Worm (Caenorhabditis elegans) whole organism, mixed stage, embryonic: ENCODE measurements around the gene ZK550.6.

ENCODE experiments used
- blmp-1 ChIP-seq: fragments of 150-350 bp; optimal IDR thresholded peaks from 2 replicates; lab custom pipeline; 2014; ENCODE audit warnings: missing biosample characterization, missing genetic modification characterization
- lin-13 ChIP-seq: fragments of 150-350 bp; optimal IDR thresholded peaks from 2 replicates; lab custom pipeline; 2014; ENCODE audit warnings: missing biosample characterization, missing genetic modification characterization
- nhr-28 ChIP-seq: fragments of 150-350 bp; optimal IDR thresholded peaks from 2 replicates; lab custom pipeline; 2014; ENCODE audit warnings: missing biosample characterization, missing genetic modification characterization
- pha-4 ChIP-seq: fragments of 150-350 bp; optimal IDR thresholded peaks from 2 replicates; lab custom pipeline; 2018; ENCODE audit warnings: missing biosample characterization, missing genetic modification reagents, missing genetic modification characterization
- snpc-4 ChIP-seq: fragments of 150-350 bp; optimal IDR thresholded peaks from 2 replicates; lab custom pipeline; 2014; ENCODE audit warnings: missing biosample characterization, missing genetic modification characterization
- unc-120 ChIP-seq: sonication (generic microtip); optimal IDR thresholded peaks from 2 replicates; lab custom pipeline; 2017; ENCODE audit warnings: missing genetic modification characterization, missing compliant biosample characterization; ENCODE audit not compliant: poor library complexity, severe bottlenecking
- unc-39 ChIP-seq: fragments of 150-350 bp; optimal IDR thresholded peaks from 2 replicates; lab custom pipeline; 2014; ENCODE audit warnings: missing biosample characterization, missing genetic modification characterization
- ztf-11 ChIP-seq: fragments of 150-350 bp; optimal IDR thresholded peaks from 2 replicates; lab custom pipeline; 2014; ENCODE audit warnings: missing biosample characterization, missing genetic modification characterization

DNA sequence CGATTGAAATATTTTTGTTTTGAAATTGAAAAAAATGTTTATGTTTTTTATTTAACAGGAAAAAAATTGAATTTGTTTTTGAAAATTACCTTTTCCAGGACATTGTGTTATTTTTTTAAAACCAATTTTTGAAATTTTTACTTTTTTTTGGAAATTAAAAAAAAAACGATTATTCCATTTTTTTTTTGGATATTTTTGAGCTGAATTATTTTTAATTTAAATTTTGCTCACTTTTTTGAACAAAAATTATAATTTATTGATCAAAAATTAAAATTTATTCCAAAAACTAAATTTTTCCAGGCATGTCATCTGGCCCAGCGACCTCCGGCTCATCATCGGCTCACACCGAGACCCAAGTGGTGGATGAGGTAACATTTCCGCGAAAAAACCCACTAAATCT is 7.3 kb downstream of the ZK550.6 start, which contains the start of gene gtf-2E1:
- no peak for TF ChIP-seq unc-39 (tag; lab: Kevin White, UChicago)
- TF ChIP-seq nhr-28: no peak
- TF ChIP-seq unc-120 (tag; lab: Kevin White, UChicago): no peak
- no peak for TF ChIP-seq snpc-4 (tag; lab: Kevin White, UChicago)
- no peak for TF ChIP-seq blmp-1
- TF ChIP-seq ztf-11 (tag; lab: Kevin White, UChicago): no peak
- TF ChIP-seq pha-4 (tag; lab: Kevin White, UChicago): no peak
- no peak for TF ChIP-seq lin-13 (tag; lab: Kevin White, UChicago)
